Worm (Caenorhabditis elegans): Measurements from ENCODE around the gene T02H6.11.

DNA sequence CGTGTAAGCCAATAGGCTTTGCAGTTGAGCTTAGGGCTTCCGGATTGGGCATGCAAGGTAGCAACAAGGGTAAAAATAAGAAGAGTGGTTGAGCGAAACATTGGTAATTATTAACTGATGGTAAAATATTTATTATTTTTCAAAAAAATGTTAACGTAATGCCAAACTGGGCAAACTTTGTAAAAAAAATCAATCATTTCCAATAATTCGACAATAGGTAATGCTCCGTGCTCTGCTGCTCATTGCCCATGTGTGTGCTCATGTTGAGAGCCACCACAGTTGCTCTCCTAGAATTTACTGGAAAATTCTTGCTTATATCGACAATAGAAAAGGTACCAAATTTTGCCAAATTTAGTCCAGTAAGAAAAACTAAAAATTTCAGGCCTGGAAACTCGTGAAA, 20.3 kb downstream of the T02H6.11 start, which contains the start of the genes T02H6.10 and T02H6.8:
- no peak for TF ChIP-seq ceh-32 (tag; optimal IDR thresholded peaks at IDR 0.05; ENCODE audit: poor library complexity)
- TF ChIP-seq ZK546.5 (tag; optimal IDR thresholded peaks at IDR 0.05) = no peak
- TF ChIP-seq egl-27 (tag; optimal IDR thresholded peaks at IDR 0.05) = no peak
- no peak for TF ChIP-seq tag-97 (GFP tag; IDR thresholded peaks at IDR 0.05)

Data from whole organism, L4 larva.